Fruit fly (Drosophila melanogaster): ENCODE data around the gene CG10859.

Gene CG10859

DNA sequence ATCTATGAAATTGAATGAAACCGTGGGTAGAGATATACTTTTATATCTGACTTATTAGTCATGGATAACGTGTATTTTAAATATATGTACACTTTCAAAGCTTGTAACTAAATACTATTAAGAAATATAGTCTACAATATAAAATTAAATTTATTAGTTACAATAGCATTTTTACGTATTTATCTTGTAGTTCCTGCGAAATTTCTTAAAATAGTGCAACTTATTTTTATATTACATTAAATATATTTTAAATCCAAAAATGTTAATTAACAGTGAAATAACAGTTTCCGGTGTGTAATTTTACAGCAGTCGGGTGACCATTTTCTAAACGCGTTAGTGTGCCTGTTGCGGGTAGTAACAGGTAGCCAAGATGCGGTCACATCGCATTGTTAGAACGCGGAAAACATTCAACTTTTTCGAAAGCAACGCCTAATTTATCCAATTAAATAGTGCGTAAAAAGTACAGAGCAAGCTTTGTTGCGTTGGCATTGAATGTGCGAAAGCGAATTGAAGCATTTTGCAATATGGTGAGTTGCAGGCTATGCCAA lies at the start of gene CG10859, which contains the start of gene CG7110 (continued):
- TF ChIP-seq CG5245 (GFP tag; optimal IDR thresholded peaks at IDR 0.05) (no peak), CG4328 (GFP tag; optimal IDR thresholded peaks at IDR 0.05) (peak; percentile 59), cwo (GFP tag; optimal IDR thresholded peaks at IDR 0.05) (no peak), jumu (GFP tag; optimal IDR thresholded peaks at IDR 0.05) (no peak), CG10959 (GFP tag; IDR thresholded peaks at IDR 0.05) (no peak), CG11085 (GFP tag; IDR thresholded peaks at IDR 0.05) (no peak), tna (GFP tag; IDR thresholded peaks at IDR 0.05; ENCODE audit: partially characterized antibody) (no peak), CG10147 (GFP tag; optimal IDR thresholded peaks at IDR 0.05) (peak; percentile 37), CG2712 (tag; optimal IDR thresholded peaks at IDR 0.05) (peak; percentile 52), CG14667 (GFP tag; IDR thresholded peaks at IDR 0.05) (no peak), gro (GFP tag; optimal IDR thresholded peaks at IDR 0.05) (peak; percentile 21), CG10209 (GFP tag; optimal IDR thresholded peaks at IDR 0.05) (peak; percentile 41), CG8281 (tag; optimal IDR thresholded peaks at IDR 0.05) (no peak), chif (GFP tag; optimal IDR thresholded peaks at IDR 0.05) (no peak), tup (GFP tag; optimal IDR thresholded peaks at IDR 0.05) (no peak), pan (optimal IDR thresholded peaks at IDR 0.05) (no peak), pan (GFP tag; optimal IDR thresholded peaks at IDR 0.05 in 1 of 2, IDR thresholded peaks at IDR 0.05 in 1 of 2) (peak in 1 of 2 experiments; percentile 10), CG18599 (GFP tag; optimal IDR thresholded peaks at IDR 0.05) (peak; percentile 43), CG10654 (GFP tag; optimal IDR thresholded peaks at IDR 0.05) (peak; percentile 18), lov (optimal IDR thresholded peaks at IDR 0.05) (no peak), lov (GFP tag; IDR thresholded peaks at IDR 0.05) (no peak), bbx (GFP tag; IDR thresholded peaks at IDR 0.05; ENCODE audit: partially characterized antibody) (no peak), CG15514 (GFP tag; optimal IDR thresholded peaks at IDR 0.05) (peak; percentile 76), Lpt (GFP tag; optimal IDR thresholded peaks at IDR 0.05) (no peak), pb (GFP tag; optimal IDR thresholded peaks at IDR 0.05) (peak; percentile 27), vnd (GFP tag; IDR thresholded peaks at IDR 0.05; ENCODE audit: partially characterized antibody) (no peak), tx (GFP tag; optimal IDR thresholded peaks at IDR 0.05) (no peak), CG11093 (GFP tag; IDR thresholded peaks at IDR 0.05) (no peak), BEAF-32 (GFP tag; optimal IDR thresholded peaks at IDR 0.05) (peak; percentile 10), lmd (GFP tag; IDR thresholded peaks at IDR 0.05) (no peak), CG13424 (tag; optimal IDR thresholded peaks at IDR 0.05) (peak; percentile 28), Dad (GFP tag; optimal IDR thresholded peaks at IDR 0.05) (no peak), Gug (GFP tag; IDR thresholded peaks at IDR 0.05) (no peak), Six4 (GFP tag; optimal IDR thresholded peaks at IDR 0.05) (no peak), CG17361 (GFP tag; IDR thresholded peaks at IDR 0.05) (peak; percentile 38; the same call in 2 of the 3 replicates), CG12942 (GFP tag; optimal IDR thresholded peaks at IDR 0.05) (no peak), stc (GFP tag; IDR thresholded peaks at IDR 0.05) (no peak), Dbx (GFP tag; IDR thresholded peaks at IDR 0.05) (no peak), seq (GFP tag; IDR thresholded peaks at IDR 0.05) (no peak), CG13123 (GFP tag; optimal IDR thresholded peaks at IDR 0.05) (no peak), lbe (GFP tag; optimal IDR thresholded peaks at IDR 0.05) (no peak), Vsx1 (GFP tag; optimal IDR thresholded peaks at IDR 0.05) (peak; percentile 50), CG3407 (GFP tag; optimal IDR thresholded peaks at IDR 0.05) (no peak), gcm2 (GFP tag; optimal IDR thresholded peaks at IDR 0.05) (no peak), sob (GFP tag; IDR thresholded peaks at IDR 0.05) (no peak), CG2889 (GFP tag; IDR thresholded peaks at IDR 0.05) (no peak), CG16779 (GFP tag; IDR thresholded peaks at IDR 0.05) (no peak), CG12155 (GFP tag; optimal IDR thresholded peaks at IDR 0.05) (no peak), Chrac-16 (GFP tag; optimal IDR thresholded peaks at IDR 0.05) (no peak), Xrp1 (GFP tag; IDR thresholded peaks at IDR 0.05) (no peak), CG1647 (GFP tag; optimal IDR thresholded peaks at IDR 0.05) (no peak), Gsc (GFP tag; IDR thresholded peaks at IDR 0.05) (no peak)

Data from whole organism, embryonic.